Worm (Caenorhabditis elegans): ENCODE data around the gene piki-1.

DNA sequence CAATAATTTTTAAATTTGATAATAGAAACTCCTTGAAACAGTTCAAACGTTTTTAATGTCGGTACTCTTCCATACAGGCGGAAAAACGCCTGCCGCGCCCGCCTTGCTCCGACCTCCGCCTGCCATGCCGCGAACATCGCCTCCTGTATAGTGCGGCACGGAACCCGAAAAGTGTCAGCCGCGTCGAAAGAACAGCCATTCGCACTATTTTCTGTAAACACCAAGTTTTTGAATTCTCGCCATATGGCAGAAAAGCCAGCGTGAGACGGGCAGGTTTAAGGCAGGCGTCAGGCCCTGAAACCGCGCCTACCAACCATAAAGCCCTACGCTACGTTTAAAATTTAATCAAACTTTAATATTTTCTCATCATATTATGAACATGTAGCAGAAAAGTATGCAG, 23.4 kb downstream of the piki-1 start:
- TF ChIP-seq dao-5 (tag; optimal IDR thresholded peaks at IDR 0.05) (no peak), him-1 (tag; optimal IDR thresholded peaks at IDR 0.05) (no peak), W03F9.2 (tag; optimal IDR thresholded peaks at IDR 0.05) (no peak)

Data from whole organism, L4/young adult.